Fruit fly (Drosophila melanogaster) whole organism, adult: Measurements from ENCODE around the gene CG4066.

Experiments
- CG11617 ChIP-seq: fragments of 200-800 bp; sonication (Bioruptor generic); optimal IDR thresholded peaks from 2 replicates; lab custom pipeline; 2017; ENCODE audit warnings: mild to moderate bottlenecking, missing biosample characterization, missing genetic modification reagents, missing genetic modification characterization
- CG12768 ChIP-seq: fragments of 200-800 bp; sonication (Bioruptor generic); optimal IDR thresholded peaks from 2 replicates; lab custom pipeline; 2017; ENCODE audit warnings: missing biosample characterization, missing genetic modification characterization, mild to moderate bottlenecking, moderate library complexity, missing genetic modification reagents
- CG14711 ChIP-seq: fragments of 200-800 bp; sonication (Bioruptor generic); optimal IDR thresholded peaks from 2 replicates; lab custom pipeline; 2018; ENCODE audit warnings: missing biosample characterization, mild to moderate bottlenecking, missing genetic modification characterization, moderate library complexity
- CG1620 ChIP-seq: fragments of 200-800 bp; sonication (Bioruptor generic); optimal IDR thresholded peaks from 2 replicates; lab custom pipeline; 2016; ENCODE audit warnings: missing biosample characterization, missing genetic modification characterization
- CG33017 ChIP-seq: fragments of 200-800 bp; sonication (Bioruptor generic); optimal IDR thresholded peaks from 2 replicates; lab custom pipeline; 2018; ENCODE audit warnings: missing biosample characterization, mild to moderate bottlenecking, missing genetic modification characterization, moderate library complexity
- CG5204 ChIP-seq: fragments of 200-800 bp; sonication (Bioruptor generic); optimal IDR thresholded peaks from 2 replicates; lab custom pipeline; 2016; ENCODE audit warnings: missing biosample characterization, missing genetic modification characterization
- CG7045 ChIP-seq: fragments of 200-800 bp; sonication (Bioruptor generic); optimal IDR thresholded peaks from 2 replicates; lab custom pipeline; 2017; ENCODE audit warnings: missing biosample characterization, mild to moderate bottlenecking, missing genetic modification characterization
- CG7101 ChIP-seq: fragments of 200-800 bp; sonication (Bioruptor generic); optimal IDR thresholded peaks from 2 replicates; lab custom pipeline; 2018; ENCODE audit warnings: missing biosample characterization, mild to moderate bottlenecking, missing genetic modification characterization, moderate library complexity
- Clk ChIP-seq: fragments of 200-800 bp; sonication (Bioruptor generic); optimal IDR thresholded peaks from 2 replicates; lab custom pipeline; 2017; ENCODE audit warnings: missing biosample characterization, missing genetic modification characterization
- Crg-1 ChIP-seq: fragments of 200-800 bp; sonication (Bioruptor generic); optimal IDR thresholded peaks from 2 replicates; lab custom pipeline; 2016; ENCODE audit warnings: missing biosample characterization, missing genetic modification characterization
- Hr96 ChIP-seq: fragments of 200-800 bp; sonication (Bioruptor generic); optimal IDR thresholded peaks from 2 replicates; lab custom pipeline; 2016; ENCODE audit warnings: missing biosample characterization, missing genetic modification characterization
- Mnt ChIP-seq: fragments of 200-800 bp; sonication (Bioruptor generic); optimal IDR thresholded peaks from 2 replicates; lab custom pipeline; 2016; ENCODE audit warnings: missing biosample characterization, mild to moderate bottlenecking, missing genetic modification characterization
- bab1 ChIP-seq: fragments of 200-800 bp; sonication (Bioruptor generic); optimal IDR thresholded peaks from 3 replicates; lab custom pipeline; 2019; ENCODE audit warnings: missing biosample characterization, mild to moderate bottlenecking, missing genetic modification characterization, moderate library complexity
- cic ChIP-seq: fragments of 200-800 bp; sonication (Bioruptor generic); optimal IDR thresholded peaks from 2 replicates; lab custom pipeline; 2017; ENCODE audit warnings: missing biosample characterization, mild to moderate bottlenecking, missing genetic modification characterization, moderate library complexity
- cnc ChIP-seq, 2 experiments: fragments of >200 bp; optimal IDR thresholded peaks; 2 replicates each; lab custom pipeline; 2017
- kay ChIP-seq: fragments of 200-800 bp; sonication (Bioruptor generic); peaks from one replicate; lab custom pipeline; 2016; ENCODE audit warnings: missing biosample characterization, missing genetic modification characterization, borderline replicate concordance
- ovo ChIP-seq: fragments of 200-800 bp; sonication (Bioruptor generic); optimal IDR thresholded peaks from 2 replicates; lab custom pipeline; 2016; ENCODE audit warnings: missing biosample characterization, missing genetic modification characterization
- pad ChIP-seq: fragments of 200-800 bp; sonication (Bioruptor generic); optimal IDR thresholded peaks from 3 replicates; lab custom pipeline; 2017; ENCODE audit warnings: missing biosample characterization, missing genetic modification characterization, mild to moderate bottlenecking, moderate library complexity, missing genetic modification reagents
- tj ChIP-seq: fragments of 200-800 bp; sonication (Bioruptor generic); optimal IDR thresholded peaks from 3 replicates; lab custom pipeline; 2017; ENCODE audit warnings: missing biosample characterization, mild to moderate bottlenecking, missing genetic modification characterization, moderate library complexity
- toe ChIP-seq: fragments of 200-800 bp; sonication (Bioruptor generic); optimal IDR thresholded peaks from 2 replicates; lab custom pipeline; 2016; ENCODE audit warnings: missing biosample characterization, missing genetic modification characterization

The CG4066 gene

dm6 chr3R:12285589-12285988 lies 25.6 kb upstream of the CG4066 start:
- TF ChIP-seq cnc (optimal IDR thresholded peaks at IDR 0.05; lab: Kevin White, UChicago) (no peak), bab1 (GFP tag; lab: Kevin White, UChicago) (no peak), kay (no peak), CG7045 (GFP tag; lab: Kevin White, UChicago) (no peak), CG1620 (no peak), Mnt (GFP tag; lab: Kevin White, UChicago) (no peak), cic (GFP tag; lab: Kevin White, UChicago) (no peak), Hr96 (no peak), CG14711 (tag; lab: Kevin White, UChicago) (no peak), toe (GFP tag; lab: Kevin White, UChicago) (no peak), CG12768 (no peak), pad (GFP tag; lab: Kevin White, UChicago) (no peak), CG33017 (tag; lab: Kevin White, UChicago) (no peak)

dm6 chr3R:12288580-12289299 lies 22.4 kb upstream of the CG4066 start:
- TF ChIP-seq CG1620: no peak
- no peak for TF ChIP-seq Crg-1 (GFP tag; lab: Kevin White, UChicago)
- no peak for TF ChIP-seq CG7101 (tag; lab: Kevin White, UChicago)
- no peak for TF ChIP-seq tj (GFP tag; lab: Kevin White, UChicago)
- TF ChIP-seq kay: no peak
- TF ChIP-seq cic (GFP tag; lab: Kevin White, UChicago): no peak
- TF ChIP-seq CG5204 (GFP tag; lab: Kevin White, UChicago): no peak
- TF ChIP-seq CG11617 (GFP tag; lab: Kevin White, UChicago): no peak
- TF ChIP-seq CG33017 (tag; lab: Kevin White, UChicago): no peak
- no peak for TF ChIP-seq bab1 (GFP tag; lab: Kevin White, UChicago)
- TF ChIP-seq toe (GFP tag; lab: Kevin White, UChicago): no peak
- TF ChIP-seq CG7045 (GFP tag; lab: Kevin White, UChicago): no peak
- TF ChIP-seq CG14711 (tag; lab: Kevin White, UChicago): no peak
- TF ChIP-seq ovo (GFP tag; lab: Kevin White, UChicago): no peak
- no peak for TF ChIP-seq pad (GFP tag; lab: Kevin White, UChicago)
- no peak for TF ChIP-seq CG12768
- no peak for TF ChIP-seq cnc (optimal IDR thresholded peaks at IDR 0.05; lab: Kevin White, UChicago)
- no peak for TF ChIP-seq Hr96
- TF ChIP-seq Mnt (GFP tag; lab: Kevin White, UChicago): no peak

dm6 chr3R:12290466-12291237 lies 20.5 kb upstream of the CG4066 start:
- no peak for TF ChIP-seq Mnt (GFP tag; lab: Kevin White, UChicago)
- no peak for TF ChIP-seq bab1 (GFP tag; lab: Kevin White, UChicago)
- TF ChIP-seq CG11617 (GFP tag; lab: Kevin White, UChicago): no peak
- no peak for TF ChIP-seq cic (GFP tag; lab: Kevin White, UChicago)
- TF ChIP-seq Clk: no peak
- TF ChIP-seq CG7101 (tag; lab: Kevin White, UChicago): no peak
- TF ChIP-seq ovo (GFP tag; lab: Kevin White, UChicago): no peak
- TF ChIP-seq tj (GFP tag; lab: Kevin White, UChicago): no peak
- no peak for TF ChIP-seq CG12768

DNA sequence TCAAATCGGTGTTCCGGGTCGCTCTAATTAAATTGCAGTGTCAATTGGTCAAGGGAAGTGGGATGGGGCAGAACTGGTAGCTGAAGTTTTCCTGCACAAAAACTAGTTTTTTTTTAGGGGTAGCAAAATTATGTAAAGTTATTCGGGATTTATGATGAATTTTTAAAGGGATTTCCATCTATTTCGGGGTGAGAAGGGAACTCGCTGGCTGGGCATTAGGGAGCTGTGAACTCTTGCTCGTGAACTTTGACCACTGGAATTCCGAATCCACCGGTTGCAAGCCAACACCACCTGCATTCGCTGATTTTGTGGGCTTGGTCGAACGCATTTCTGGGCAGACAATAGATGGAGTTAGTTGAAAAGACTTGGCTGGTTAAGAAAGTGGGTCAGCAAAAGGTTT lies 19.3 kb upstream of the CG4066 start:
- TF ChIP-seq CG33017 (tag; lab: Kevin White, UChicago): no peak
- no peak for TF ChIP-seq CG5204 (GFP tag; lab: Kevin White, UChicago)
- no peak for TF ChIP-seq CG7101 (tag; lab: Kevin White, UChicago)
- no peak for TF ChIP-seq CG1620
- TF ChIP-seq kay: no peak
- no peak for TF ChIP-seq Crg-1 (GFP tag; lab: Kevin White, UChicago)
- TF ChIP-seq cnc (optimal IDR thresholded peaks at IDR 0.05; lab: Kevin White, UChicago): no peak
- no peak for TF ChIP-seq toe (GFP tag; lab: Kevin White, UChicago)
- no peak for TF ChIP-seq CG12768
- TF ChIP-seq ovo (GFP tag; lab: Kevin White, UChicago): no peak
- TF ChIP-seq cic (GFP tag; lab: Kevin White, UChicago): no peak

dm6 chr3R:12297261-12297660 lies 13.9 kb upstream of the CG4066 start:
- TF ChIP-seq CG12768 (no peak), toe (GFP tag; lab: Kevin White, UChicago) (no peak), Hr96 (no peak), CG7101 (tag; lab: Kevin White, UChicago) (no peak), Clk (no peak), pad (GFP tag; lab: Kevin White, UChicago) (no peak), Crg-1 (GFP tag; lab: Kevin White, UChicago) (no peak), cnc (optimal IDR thresholded peaks at IDR 0.05; lab: Kevin White, UChicago) (no peak), tj (GFP tag; lab: Kevin White, UChicago) (no peak), CG1620 (no peak), bab1 (GFP tag; lab: Kevin White, UChicago) (no peak)

dm6 chr3R:12301528-12301927 lies 9.6 kb upstream of the CG4066 start:
- no peak for TF ChIP-seq Mnt (GFP tag; lab: Kevin White, UChicago)
- TF ChIP-seq Crg-1 (GFP tag; lab: Kevin White, UChicago): no peak
- TF ChIP-seq cnc (optimal IDR thresholded peaks at IDR 0.05; lab: Kevin White, UChicago): no peak
- no peak for TF ChIP-seq tj (GFP tag; lab: Kevin White, UChicago)
- no peak for TF ChIP-seq CG5204 (GFP tag; lab: Kevin White, UChicago)
- no peak for TF ChIP-seq CG14711 (tag; lab: Kevin White, UChicago)
- no peak for TF ChIP-seq Hr96
- no peak for TF ChIP-seq CG1620
- no peak for TF ChIP-seq kay
- TF ChIP-seq Clk: no peak
- no peak for TF ChIP-seq bab1 (GFP tag; lab: Kevin White, UChicago)
- TF ChIP-seq CG33017 (tag; lab: Kevin White, UChicago): no peak
- no peak for TF ChIP-seq pad (GFP tag; lab: Kevin White, UChicago)
- TF ChIP-seq cic (GFP tag; lab: Kevin White, UChicago): no peak
- TF ChIP-seq CG11617 (GFP tag; lab: Kevin White, UChicago): no peak
- no peak for TF ChIP-seq CG12768
- no peak for TF ChIP-seq CG7101 (tag; lab: Kevin White, UChicago)
- TF ChIP-seq CG7045 (GFP tag; lab: Kevin White, UChicago): no peak
- TF ChIP-seq ovo (GFP tag; lab: Kevin White, UChicago): no peak
- no peak for TF ChIP-seq toe (GFP tag; lab: Kevin White, UChicago)
